Worm (Caenorhabditis elegans): ENCODE data around the gene W03C9.8.
A peak's percentile ranks its signal among the peaks of the same experiment; 100 is the strongest.

The W03C9.8 gene

DNA sequence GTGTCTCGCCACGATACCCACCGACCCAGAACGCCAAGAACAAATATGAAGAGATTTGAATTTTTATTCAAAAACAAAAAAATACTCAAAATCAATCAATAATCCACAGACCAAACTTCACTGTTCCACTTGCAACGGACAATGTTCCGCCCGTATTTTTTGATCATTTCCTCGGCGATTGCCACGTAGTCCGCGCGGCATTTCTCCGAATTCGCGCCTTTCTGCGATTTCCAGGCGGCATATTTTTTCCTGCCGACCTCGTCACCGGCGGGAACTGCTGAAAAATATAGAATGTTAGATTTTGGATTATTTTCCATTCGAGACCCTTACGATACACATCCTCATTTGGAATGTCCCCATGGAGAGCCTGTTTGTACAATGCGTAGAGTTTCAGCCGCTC lies 23.7 kb downstream of the W03C9.8 start (continued):
- TF ChIP-seq aptf-2 (GFP tag; conservative IDR thresholded peaks at IDR 0.05): no peak
- TF ChIP-seq tbx-9 (tag; optimal IDR thresholded peaks at IDR 0.05; ENCODE audit: borderline replicate concordance): no peak
- TF ChIP-seq egrh-3 (GFP tag; IDR thresholded peaks at IDR 0.05): no peak
- TF ChIP-seq aptf-3 (GFP tag; IDR thresholded peaks at IDR 0.05): no peak
- TF ChIP-seq nhr-120 (GFP tag; IDR thresholded peaks at IDR 0.05): no peak
- peak; percentile 28 for TF ChIP-seq dpl-1 (GFP tag; optimal IDR thresholded peaks at IDR 0.05)
- TF ChIP-seq nhr-90 (tag; optimal IDR thresholded peaks at IDR 0.05): no peak
- TF ChIP-seq F33H1.4 (GFP tag; IDR thresholded peaks at IDR 0.05): peak; percentile 41; the same call in 1 of the 2 replicates
- no peak for TF ChIP-seq pha-4 (tag; optimal IDR thresholded peaks at IDR 0.05)
- no peak for TF ChIP-seq ama-1 (optimal IDR thresholded peaks at IDR 0.05)
- no peak for TF ChIP-seq ama-1 (GFP tag; optimal IDR thresholded peaks at IDR 0.05)
- no peak for TF ChIP-seq egl-44 (GFP tag; IDR thresholded peaks at IDR 0.05)
- TF ChIP-seq lin-40 (tag; optimal IDR thresholded peaks at IDR 0.05): no peak
- no peak for TF ChIP-seq F39B2.1 (GFP tag; IDR thresholded peaks at IDR 0.05)
- no peak for TF ChIP-seq rec-8 (tag; optimal IDR thresholded peaks at IDR 0.05)
- no peak for TF ChIP-seq ZK185.1 (tag; optimal IDR thresholded peaks at IDR 0.05; ENCODE audit: poor library complexity, severe bottlenecking)
- TF ChIP-seq atf-7 (tag; optimal IDR thresholded peaks at IDR 0.05): no peak
- TF ChIP-seq akir-1 (GFP tag; optimal IDR thresholded peaks at IDR 0.05): no peak
- no peak for TF ChIP-seq repo-1 (tag; optimal IDR thresholded peaks at IDR 0.05)
- no peak for TF ChIP-seq F57A8.1 (GFP tag; optimal IDR thresholded peaks at IDR 0.05)
- no peak for TF ChIP-seq F10E7.11 (tag; optimal IDR thresholded peaks at IDR 0.05)
- 0 out of 2 replicates have a peak, but pooled peaks have one; percentile 55 for TF ChIP-seq ztf-25 (GFP tag; IDR thresholded peaks at IDR 0.05)
- no peak for TF ChIP-seq nhr-80 (tag; optimal IDR thresholded peaks at IDR 0.05)
- TF ChIP-seq zfh-2 (GFP tag; conservative IDR thresholded peaks at IDR 0.05): no peak
- peak; percentile 41 for TF ChIP-seq die-1 (tag; optimal IDR thresholded peaks at IDR 0.05)
- TF ChIP-seq tlf-1 (GFP tag; optimal IDR thresholded peaks at IDR 0.05): peak; percentile 51
- peak; percentile 63 for TF ChIP-seq B0336.3 (GFP tag; IDR thresholded peaks at IDR 0.05)
- TF ChIP-seq lsy-27 (tag; optimal IDR thresholded peaks at IDR 0.05; ENCODE audit: borderline replicate concordance, insufficient read depth): no peak
- peak; percentile 43; the same call in 1 of the 2 replicates for TF ChIP-seq dox-1 (GFP tag; IDR thresholded peaks at IDR 0.05)
- TF ChIP-seq rcor-1 (GFP tag; IDR thresholded peaks at IDR 0.05): no peak
- no peak for TF ChIP-seq mcd-1 (GFP tag; IDR thresholded peaks at IDR 0.05)
- TF ChIP-seq nfyb-1 (GFP tag; IDR thresholded peaks at IDR 0.05): no peak; the same call in 1 of the 2 replicates
- TF ChIP-seq ekl-4 (GFP tag; IDR thresholded peaks at IDR 0.05): no peak; the same call in 1 of the 2 replicates
- TF ChIP-seq snpc-1.3 (tag; optimal IDR thresholded peaks at IDR 0.05; ENCODE audit: insufficient read depth): no peak

DNA sequence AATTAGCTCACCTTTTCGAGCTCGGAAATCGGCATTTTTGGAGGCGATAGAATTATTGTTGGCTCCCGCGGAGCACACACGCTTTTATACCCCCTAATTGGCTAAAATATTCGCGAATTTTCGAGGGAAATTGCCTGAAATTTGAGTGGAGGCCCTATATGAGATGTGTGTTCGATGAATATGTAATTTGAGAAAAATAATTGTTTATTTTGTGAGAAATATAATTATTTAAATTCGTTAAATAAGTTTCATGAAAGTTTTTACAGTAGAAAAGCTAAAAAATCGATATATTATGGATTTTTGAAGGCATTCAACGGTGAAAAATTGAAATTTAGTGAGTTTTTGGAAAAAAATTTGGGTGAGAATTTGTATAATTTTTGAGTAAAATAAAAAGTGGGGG lies 25.1 kb downstream of the W03C9.8 start, which contains the start of gene acbp-6:
TSS of gene acbp-6 (minus strand) at position 101 of the 400 bp plus-strand sequence.
- TF ChIP-seq Y53G8AR.9 (GFP tag; conservative IDR thresholded peaks at IDR 0.05): 0 out of 2 replicates have a peak, but pooled peaks have one; percentile 22
- no peak for TF ChIP-seq ztf-22 (GFP tag; optimal IDR thresholded peaks at IDR 0.05)
- no peak for TF ChIP-seq Y79H2A.3 (GFP tag; conservative IDR thresholded peaks at IDR 0.05)
